Fruit fly (Drosophila melanogaster) whole organism, prepupa: ENCODE measurements around the gene Pdp1.

Source experiments
- Blimp-1 ChIP-seq: fragments of 200-800 bp; sonication (Bioruptor generic); optimal IDR thresholded peaks from 3 replicates; lab custom pipeline; 2017; ENCODE audit warnings: missing biosample characterization, missing genetic modification characterization, mild to moderate bottlenecking, moderate library complexity, missing genetic modification reagents
- CG10669 ChIP-seq: fragments of 200-800 bp; sonication (Bioruptor generic); optimal IDR thresholded peaks from 3 replicates; lab custom pipeline; 2018; ENCODE audit warnings: missing biosample characterization, mild to moderate bottlenecking, missing genetic modification characterization, moderate library complexity
- CG11294 ChIP-seq: fragments of 200-800 bp; sonication (Bioruptor generic); IDR thresholded peaks from 2 replicates; pipeline ENCODE4 v1.3.6; 2022; ENCODE audit warnings: missing biosample characterization, missing genetic modification characterization
- CG11902 ChIP-seq: fragments of 200-800 bp; sonication (Bioruptor generic); optimal IDR thresholded peaks from 3 replicates; lab custom pipeline; 2016; ENCODE audit warnings: missing biosample characterization, missing genetic modification characterization
- CG1621 ChIP-seq: fragments of 200-800 bp; sonication (Bioruptor generic); optimal IDR thresholded peaks from 3 replicates; lab custom pipeline; 2018; ENCODE audit warnings: missing biosample characterization, mild to moderate bottlenecking, missing genetic modification characterization
- CG3032 ChIP-seq: fragments of 200-800 bp; optimal IDR thresholded peaks from 2 replicates; lab custom pipeline; 2019; ENCODE audit warnings: missing biosample characterization, mild to moderate bottlenecking, missing genetic modification characterization, moderate library complexity
- CG32006 ChIP-seq: fragments of 200-800 bp; sonication (Bioruptor generic); optimal IDR thresholded peaks from 3 replicates; lab custom pipeline; 2017; ENCODE audit warnings: missing biosample characterization, mild to moderate bottlenecking, missing genetic modification characterization
- CG34406 ChIP-seq: fragments of 200-800 bp; sonication (Bioruptor generic); optimal IDR thresholded peaks from 3 replicates; lab custom pipeline; 2016; ENCODE audit warnings: missing biosample characterization, missing genetic modification characterization
- CG3919 ChIP-seq: fragments of 200-800 bp; sonication (Bioruptor generic); optimal IDR thresholded peaks from 3 replicates; lab custom pipeline; 2016; ENCODE audit warnings: missing biosample characterization, missing genetic modification characterization
- CG4318 ChIP-seq: fragments of 200-800 bp; sonication (Bioruptor generic); optimal IDR thresholded peaks from 3 replicates; lab custom pipeline; 2017; ENCODE audit warnings: missing biosample characterization, mild to moderate bottlenecking, missing genetic modification characterization
- CG6163 ChIP-seq: fragments of 200-800 bp; sonication (Bioruptor generic); IDR thresholded peaks from 3 replicates; pipeline ENCODE4 v1.3.6; 2022; ENCODE audit warnings: missing biosample characterization, missing genetic modification characterization
- CG6792 ChIP-seq: fragments of 200-800 bp; sonication (Bioruptor generic); optimal IDR thresholded peaks from 3 replicates; lab custom pipeline; 2016; ENCODE audit warnings: missing biosample characterization, missing genetic modification characterization
- CG7368 ChIP-seq: fragments of 200-800 bp; sonication (Bioruptor generic); optimal IDR thresholded peaks from 3 replicates; lab custom pipeline; 2016; ENCODE audit warnings: missing biosample characterization, missing genetic modification characterization
- CG8119 ChIP-seq: fragments of 200-800 bp; sonication (Bioruptor generic); IDR thresholded peaks from 3 replicates; pipeline ENCODE4 v1.3.6; 2022; ENCODE audit warnings: missing biosample characterization, missing genetic modification characterization
- CG8319 ChIP-seq: fragments of 200-800 bp; sonication (Bioruptor generic); optimal IDR thresholded peaks from 3 replicates; lab custom pipeline; 2016; ENCODE audit warnings: missing biosample characterization, missing genetic modification characterization
- CG9139 ChIP-seq: fragments of 200-800 bp; sonication (Bioruptor generic); optimal IDR thresholded peaks from 3 replicates; lab custom pipeline; 2017; ENCODE audit warnings: missing biosample characterization, mild to moderate bottlenecking, missing genetic modification characterization
- Eip75B ChIP-seq: fragments of 200-800 bp; sonication (Bioruptor generic); optimal IDR thresholded peaks from 3 replicates; lab custom pipeline; 2016; ENCODE audit warnings: missing biosample characterization, missing genetic modification characterization
- Eip78C ChIP-seq: fragments of 200-800 bp; sonication (Bioruptor generic); peaks from one replicate; lab custom pipeline; 2016; ENCODE audit warnings: missing biosample characterization, missing genetic modification characterization
- Eip93F ChIP-seq: fragments of 200-800 bp; sonication (Bioruptor generic); optimal IDR thresholded peaks from 2 replicates; lab custom pipeline; 2016; ENCODE audit warnings: missing biosample characterization, mild to moderate bottlenecking, missing genetic modification characterization
- Ets21C ChIP-seq: fragments of 200-800 bp; sonication (Bioruptor generic); optimal IDR thresholded peaks from 3 replicates; lab custom pipeline; 2016; ENCODE audit warnings: missing biosample characterization, missing genetic modification characterization
- Gug ChIP-seq: fragments of 200-800 bp; sonication (Bioruptor generic); IDR thresholded peaks from 2 replicates; pipeline ENCODE4 v1.3.6; 2022; ENCODE audit warnings: missing biosample characterization, missing genetic modification characterization
- Hr38 ChIP-seq: sonication (Bioruptor generic); optimal IDR thresholded peaks from 2 replicates; lab custom pipeline; 2016; ENCODE audit warnings: missing biosample characterization, missing genetic modification characterization
- Hr39 ChIP-seq: fragments of 200-800 bp; sonication (Bioruptor generic); optimal IDR thresholded peaks from 2 replicates; lab custom pipeline; 2016; ENCODE audit warnings: missing biosample characterization, missing genetic modification characterization
- Hr4 ChIP-seq: fragments of 200-800 bp; sonication (Bioruptor generic); optimal IDR thresholded peaks from 3 replicates; lab custom pipeline; 2016; ENCODE audit warnings: missing biosample characterization, missing genetic modification characterization
- Lpt ChIP-seq: fragments of 200-800 bp; sonication (Bioruptor generic); optimal IDR thresholded peaks from 3 replicates; lab custom pipeline; 2016; ENCODE audit warnings: missing biosample characterization, missing genetic modification characterization
- Met ChIP-seq: fragments of 200-800 bp; sonication (Bioruptor generic); optimal IDR thresholded peaks from 3 replicates; lab custom pipeline; 2016; ENCODE audit warnings: missing biosample characterization, missing genetic modification characterization
- Sox102F ChIP-seq: fragments of 200-800 bp; sonication (Bioruptor generic); optimal IDR thresholded peaks from 2 replicates; lab custom pipeline; 2016; ENCODE audit warnings: missing biosample characterization, mild to moderate bottlenecking, missing genetic modification characterization
- Sox14 ChIP-seq: fragments of 200-800 bp; sonication (Bioruptor generic); optimal IDR thresholded peaks from 3 replicates; lab custom pipeline; 2016; ENCODE audit warnings: missing biosample characterization, missing genetic modification characterization
- Sox15 ChIP-seq: fragments of 200-800 bp; sonication (Bioruptor generic); optimal IDR thresholded peaks from 3 replicates; lab custom pipeline; 2016; ENCODE audit warnings: missing biosample characterization, missing genetic modification characterization
- achi ChIP-seq: fragments of 200-800 bp; sonication (Bioruptor generic); optimal IDR thresholded peaks from 3 replicates; lab custom pipeline; 2016; ENCODE audit warnings: missing biosample characterization, missing genetic modification characterization
- acj6 ChIP-seq: fragments of 200-800 bp; sonication (Bioruptor generic); optimal IDR thresholded peaks from 3 replicates; lab custom pipeline; 2016; ENCODE audit warnings: missing biosample characterization, missing genetic modification characterization
- dac ChIP-seq: fragments of 200-800 bp; sonication (Bioruptor generic); optimal IDR thresholded peaks from 2 replicates; lab custom pipeline; 2017; ENCODE audit warnings: missing biosample characterization, mild to moderate bottlenecking, missing genetic modification characterization
- dsx ChIP-seq: fragments of 200-800 bp; optimal IDR thresholded peaks from 3 replicates; lab custom pipeline; 2019; ENCODE audit warnings: missing biosample characterization, mild to moderate bottlenecking, missing genetic modification characterization, moderate library complexity; ENCODE audit not compliant: poor library complexity, severe bottlenecking
- eg ChIP-seq: fragments of 200-800 bp; sonication (Bioruptor generic); IDR thresholded peaks from 3 replicates; pipeline ENCODE4 v1.3.6; 2022; ENCODE audit warnings: missing biosample characterization, missing genetic modification characterization
- esn ChIP-seq: fragments of 200-800 bp; sonication (Bioruptor generic); optimal IDR thresholded peaks from 2 replicates; lab custom pipeline; 2016; ENCODE audit warnings: missing biosample characterization, mild to moderate bottlenecking, missing genetic modification characterization, moderate library complexity
- fd59A ChIP-seq: fragments of 200-800 bp; sonication (Bioruptor generic); optimal IDR thresholded peaks from 2 replicates; lab custom pipeline; 2017; ENCODE audit warnings: missing biosample characterization, mild to moderate bottlenecking, missing genetic modification characterization, missing genetic modification reagents
- fd85E ChIP-seq: fragments of 200-800 bp; sonication (Bioruptor generic); optimal IDR thresholded peaks from 3 replicates; lab custom pipeline; 2016; ENCODE audit warnings: missing biosample characterization, missing genetic modification characterization
- fkh ChIP-seq: fragments of 200-800 bp; sonication (Bioruptor generic); optimal IDR thresholded peaks from 3 replicates; lab custom pipeline; 2017; ENCODE audit warnings: missing biosample characterization, mild to moderate bottlenecking, missing genetic modification characterization, moderate library complexity
- lz ChIP-seq: fragments of 200-800 bp; sonication (Bioruptor generic); optimal IDR thresholded peaks from 3 replicates; lab custom pipeline; 2016; ENCODE audit warnings: missing biosample characterization, missing genetic modification characterization
- net ChIP-seq: fragments of 200-800 bp; sonication (Bioruptor generic); optimal IDR thresholded peaks from 3 replicates; lab custom pipeline; 2016; ENCODE audit warnings: missing biosample characterization, missing genetic modification characterization
- salr ChIP-seq, 2 experiments: fragments of 200-800 bp; sonication (Bioruptor generic); optimal IDR thresholded peaks; 3 replicates each; lab custom pipeline; 2016 to 2018; ENCODE audit warnings: missing biosample characterization in 2 of 2, missing genetic modification characterization in 2 of 2, mild to moderate bottlenecking in 1 of 2
- spab ChIP-seq: fragments of 200-800 bp; sonication (Bioruptor generic); optimal IDR thresholded peaks from 2 replicates; lab custom pipeline; 2017; ENCODE audit warnings: missing biosample characterization, mild to moderate bottlenecking, missing genetic modification characterization, missing genetic modification reagents
- svp ChIP-seq: fragments of 200-800 bp; sonication (Bioruptor generic); peaks from one replicate; lab custom pipeline; 2016; ENCODE audit warnings: missing biosample characterization, missing genetic modification characterization
- vri ChIP-seq: fragments of 200-800 bp; sonication (Bioruptor generic); optimal IDR thresholded peaks from 3 replicates; lab custom pipeline; 2016; ENCODE audit warnings: missing biosample characterization, mild to moderate bottlenecking, missing genetic modification characterization

Pdp1 gene

dm6 chr3L:7855778-7856625 lies 11.2 kb downstream of the Pdp1 start (continued):
- no peak for TF ChIP-seq Sox14 (GFP tag; lab: Kevin White, UChicago)
- TF ChIP-seq eg (GFP tag; lab: Robert Waterston, UW), result peak; percentile 86
- TF ChIP-seq CG34406 (GFP tag; lab: Kevin White, UChicago), result peak; percentile 69
- TF ChIP-seq CG11902 (GFP tag; lab: Kevin White, UChicago), result no peak
- peak; percentile 79 for TF ChIP-seq Gug (GFP tag; lab: Robert Waterston, UW)
- peak; percentile 54 for TF ChIP-seq esn
- peak; percentile 21 for TF ChIP-seq fd59A (GFP tag; lab: Kevin White, UChicago)
- peak; percentile 40 for TF ChIP-seq achi
- TF ChIP-seq CG32006, result peak; percentile 80
- peak; percentile 50 for TF ChIP-seq Met

dm6 chr3L:7855455-7855774 lies 11.8 kb downstream of the Pdp1 start:
- TF ChIP-seq eg (GFP tag; lab: Robert Waterston, UW), result no peak
- TF ChIP-seq Eip78C, result peak; percentile 71
- TF ChIP-seq CG6163 (GFP tag; lab: Robert Waterston, UW), result peak; percentile 59; the same call in 2 of the 3 replicates

- TF ChIP-seq Eip78C, result peak; percentile 64
- no peak for TF ChIP-seq fd85E (GFP tag; lab: Kevin White, UChicago)
- TF ChIP-seq net, result no peak
- TF ChIP-seq CG32006, result peak; percentile 12
- no peak for TF ChIP-seq Sox15 (GFP tag; lab: Kevin White, UChicago)
- TF ChIP-seq dsx (GFP tag; lab: Kevin White, UChicago), result peak; percentile 43
- TF ChIP-seq Hr39, result no peak
- TF ChIP-seq Ets21C (GFP tag; lab: Kevin White, UChicago), result peak; percentile 24
- TF ChIP-seq salr (GFP tag; optimal IDR thresholded peaks at IDR 0.05; lab: Kevin White, UChicago), result peak in 1 of 2 experiments; percentile 24
- no peak for TF ChIP-seq CG8319 (GFP tag; lab: Kevin White, UChicago)
- peak; percentile 25 for TF ChIP-seq CG1621
- no peak for TF ChIP-seq CG8119 (GFP tag; lab: Robert Waterston, UW)
- peak; percentile 46 for TF ChIP-seq CG3919 (GFP tag; lab: Kevin White, UChicago)
- TF ChIP-seq spab (GFP tag; lab: Kevin White, UChicago), result no peak
- TF ChIP-seq CG11902 (GFP tag; lab: Kevin White, UChicago), result no peak
- no peak for TF ChIP-seq achi
- TF ChIP-seq dac, result peak; percentile 8
- TF ChIP-seq CG4318 (GFP tag; lab: Kevin White, UChicago), result no peak
- TF ChIP-seq Blimp-1, result peak; percentile 20
- peak; percentile 56 for TF ChIP-seq vri (GFP tag; lab: Kevin White, UChicago)
- peak; percentile 31 for TF ChIP-seq acj6
- no peak for TF ChIP-seq Lpt (GFP tag; lab: Kevin White, UChicago)
- TF ChIP-seq esn, result no peak
- peak; percentile 16 for TF ChIP-seq Sox102F
- TF ChIP-seq Hr4 (GFP tag; lab: Kevin White, UChicago), result peak; percentile 61
- peak; percentile 5 for TF ChIP-seq CG10669 (GFP tag; lab: Kevin White, UChicago)
- TF ChIP-seq CG7368 (GFP tag; lab: Kevin White, UChicago), result no peak
- peak; percentile 81 for TF ChIP-seq CG9139
- peak; percentile 64; the same call in 1 of the 3 replicates for TF ChIP-seq CG6163 (GFP tag; lab: Robert Waterston, UW)
- peak; percentile 65 for TF ChIP-seq fkh (GFP tag; lab: Kevin White, UChicago)
- TF ChIP-seq Met, result peak; percentile 14
- TF ChIP-seq eg (GFP tag; lab: Robert Waterston, UW), result no peak
- TF ChIP-seq svp, result peak; percentile 86
- no peak for TF ChIP-seq Eip93F (GFP tag; lab: Kevin White, UChicago)
- TF ChIP-seq Sox14 (GFP tag; lab: Kevin White, UChicago), result peak; percentile 9
- TF ChIP-seq Hr38 (GFP tag; lab: Kevin White, UChicago), result no peak
- peak; percentile 33 for TF ChIP-seq Eip75B (GFP tag; lab: Kevin White, UChicago)
- TF ChIP-seq lz (GFP tag; lab: Kevin White, UChicago), result no peak
- TF ChIP-seq CG6792 (GFP tag; lab: Kevin White, UChicago), result no peak
- TF ChIP-seq CG3032 (tag; lab: Kevin White, UChicago), result no peak
- TF ChIP-seq CG11294 (GFP tag; lab: Robert Waterston, UW), result no peak
Measured at dm6 chr3L:7854752-7855454, 12.3 kb downstream of the Pdp1 start.
